Worm (Caenorhabditis elegans): ENCODE results near the gene F35A5.5.

The F35A5.5 gene

ce11 chrX:3835632-3836031 lies 40.1 kb upstream of the F35A5.5 start:
- TF ChIP-seq lin-40 (tag; optimal IDR thresholded peaks at IDR 0.05) = no peak
- no peak for TF ChIP-seq attf-3 (GFP tag; conservative IDR thresholded peaks at IDR 0.05)
- no peak for TF ChIP-seq let-607 (tag; optimal IDR thresholded peaks at IDR 0.05)
- no peak for TF ChIP-seq nhr-179 (tag; optimal IDR thresholded peaks at IDR 0.05)
- no peak for TF ChIP-seq sea-2 (GFP tag; IDR thresholded peaks at IDR 0.05)
- no peak for TF ChIP-seq unc-62 (GFP tag; optimal IDR thresholded peaks at IDR 0.05)
- no peak for TF ChIP-seq rec-8 (tag; optimal IDR thresholded peaks at IDR 0.05)
- TF ChIP-seq F49E8.2 (tag; optimal IDR thresholded peaks at IDR 0.05; ENCODE audit: insufficient read depth) = no peak
- no peak for TF ChIP-seq zim-3 (tag; optimal IDR thresholded peaks at IDR 0.05)
- TF ChIP-seq egl-18 (GFP tag; IDR thresholded peaks at IDR 0.05) = no peak
- TF ChIP-seq efl-1 (GFP tag; optimal IDR thresholded peaks at IDR 0.05) = no peak
- no peak for TF ChIP-seq B0336.3 (GFP tag; IDR thresholded peaks at IDR 0.05)
- TF ChIP-seq ztf-22 (GFP tag; optimal IDR thresholded peaks at IDR 0.05) = no peak
- no peak for TF ChIP-seq ztf-26 (tag; optimal IDR thresholded peaks at IDR 0.05)
- TF ChIP-seq sdz-38 (tag; optimal IDR thresholded peaks at IDR 0.05) = no peak

- TF ChIP-seq zfh-2 (GFP tag; conservative IDR thresholded peaks at IDR 0.05) (0 out of 2 replicates have a peak, but pooled peaks have one; percentile 21), ztf-26 (tag; optimal IDR thresholded peaks at IDR 0.05) (no peak), lin-35 (GFP tag; optimal IDR thresholded peaks at IDR 0.05) (no peak)
These were observed 38.7 kb upstream of the F35A5.5 start for ce11 chrX:3833964-3834840.

ce11 chrX:3832059-3832641 lies 36.6 kb upstream of the F35A5.5 start:
- peak; percentile 27 for TF ChIP-seq nhr-90 (tag; optimal IDR thresholded peaks at IDR 0.05)
- TF ChIP-seq egl-18 (GFP tag; IDR thresholded peaks at IDR 0.05) = no peak
- peak; percentile 39 for TF ChIP-seq somi-1 (GFP tag; optimal IDR thresholded peaks at IDR 0.05)
- TF ChIP-seq lin-54 (GFP tag; optimal IDR thresholded peaks at IDR 0.05) = peak; percentile 7
- peak; percentile 51; the same call in 1 of the 2 replicates for TF ChIP-seq K11D2.4 (GFP tag; IDR thresholded peaks at IDR 0.05)
- TF ChIP-seq Y95B8A.8 (GFP tag; IDR thresholded peaks at IDR 0.05) = no peak
- TF ChIP-seq rec-8 (tag; optimal IDR thresholded peaks at IDR 0.05) = no peak
- TF ChIP-seq B0336.3 (GFP tag; IDR thresholded peaks at IDR 0.05) = 0 out of 2 replicates have a peak, but pooled peaks have one; percentile 43
- peak; percentile 49 for TF ChIP-seq madf-10 (tag; optimal IDR thresholded peaks at IDR 0.05)
- no peak for TF ChIP-seq mel-28 (tag; optimal IDR thresholded peaks at IDR 0.05; ENCODE audit: borderline replicate concordance)
- peak; percentile 16 for TF ChIP-seq tlf-1 (GFP tag; optimal IDR thresholded peaks at IDR 0.05)
- TF ChIP-seq let-607 (tag; optimal IDR thresholded peaks at IDR 0.05) = peak; percentile 52 to 81
- peak; percentile 55 for TF ChIP-seq unc-62 (GFP tag; optimal IDR thresholded peaks at IDR 0.05)
- TF ChIP-seq attf-5 (GFP tag; optimal IDR thresholded peaks at IDR 0.05) = peak; percentile 45
- TF ChIP-seq nhr-80 (tag; optimal IDR thresholded peaks at IDR 0.05) = peak; percentile 95
- peak; percentile 55; the same call in 1 of the 2 replicates for TF ChIP-seq dox-1 (GFP tag; IDR thresholded peaks at IDR 0.05)
- TF ChIP-seq T07F8.4 (tag; optimal IDR thresholded peaks at IDR 0.05) = no peak
- no peak for TF ChIP-seq efl-1 (GFP tag; optimal IDR thresholded peaks at IDR 0.05)
- TF ChIP-seq dpff-1 (tag; optimal IDR thresholded peaks at IDR 0.05) = no peak
- peak; percentile 88 for TF ChIP-seq ztf-22 (GFP tag; optimal IDR thresholded peaks at IDR 0.05)
- peak; percentile 52 for TF ChIP-seq tbp1 (GFP tag; optimal IDR thresholded peaks at IDR 0.05)
- TF ChIP-seq F23B12.7 (tag; optimal IDR thresholded peaks at IDR 0.05; ENCODE audit: insufficient read depth) = peak; percentile 11
- no peak for TF ChIP-seq snpc-4 (GFP tag; optimal IDR thresholded peaks at IDR 0.05)
- TF ChIP-seq snpc-4 (tag; optimal IDR thresholded peaks at IDR 0.05) = peak in 1 of 4 experiments; percentile 39
- no peak for TF ChIP-seq F37B4.10 (GFP tag; IDR thresholded peaks at IDR 0.05)
- TF ChIP-seq nfyb-1 (GFP tag; IDR thresholded peaks at IDR 0.05) = peak; percentile 59; the same call in 1 of the 2 replicates
- no peak for TF ChIP-seq sdz-38 (tag; optimal IDR thresholded peaks at IDR 0.05)
- no peak for TF ChIP-seq Y79H2A.3 (GFP tag; conservative IDR thresholded peaks at IDR 0.05)
- no peak for TF ChIP-seq D2030.7 (GFP tag; IDR thresholded peaks at IDR 0.05)
- peak; percentile 1 for TF ChIP-seq ets-4 (GFP tag; optimal IDR thresholded peaks at IDR 0.05)
- TF ChIP-seq pha-4 (tag; optimal IDR thresholded peaks at IDR 0.05) = peak; percentile 31

All from whole organism, young adult.